Fruit fly (Drosophila melanogaster) whole organism: ENCODE data around the gene CG15382.
A peak's percentile ranks its signal among the peaks of the same experiment; 100 is the strongest.

Source experiments
- CG8478 ChIP-seq: fragments of >200 bp; optimal IDR thresholded peaks from 2 replicates; lab custom pipeline; 2018; ENCODE audit warnings: inconsistent platforms
- Dll ChIP-seq: fragments of >200 bp; optimal IDR thresholded peaks from 2 replicates; lab custom pipeline; 2017
- EcR ChIP-seq, 2 experiments: fragments of >200 bp; optimal IDR thresholded peaks; 2 replicates each; lab custom pipeline; 2017; ENCODE audit warnings: missing biosample characterization in 2 of 2, missing genetic modification characterization in 2 of 2, missing genetic modification reagents in 2 of 2
- pan ChIP-seq: fragments of >200 bp; optimal IDR thresholded peaks from 2 replicates; lab custom pipeline; 2017
- psq ChIP-seq: fragments of >200 bp; optimal IDR thresholded peaks from 2 replicates; lab custom pipeline; 2017
- usp ChIP-seq: fragments of >200 bp; optimal IDR thresholded peaks from 2 replicates; lab custom pipeline; 2017; ENCODE audit warnings: missing biosample characterization, missing genetic modification characterization, mixed read lengths

Gene CG15382

DNA sequence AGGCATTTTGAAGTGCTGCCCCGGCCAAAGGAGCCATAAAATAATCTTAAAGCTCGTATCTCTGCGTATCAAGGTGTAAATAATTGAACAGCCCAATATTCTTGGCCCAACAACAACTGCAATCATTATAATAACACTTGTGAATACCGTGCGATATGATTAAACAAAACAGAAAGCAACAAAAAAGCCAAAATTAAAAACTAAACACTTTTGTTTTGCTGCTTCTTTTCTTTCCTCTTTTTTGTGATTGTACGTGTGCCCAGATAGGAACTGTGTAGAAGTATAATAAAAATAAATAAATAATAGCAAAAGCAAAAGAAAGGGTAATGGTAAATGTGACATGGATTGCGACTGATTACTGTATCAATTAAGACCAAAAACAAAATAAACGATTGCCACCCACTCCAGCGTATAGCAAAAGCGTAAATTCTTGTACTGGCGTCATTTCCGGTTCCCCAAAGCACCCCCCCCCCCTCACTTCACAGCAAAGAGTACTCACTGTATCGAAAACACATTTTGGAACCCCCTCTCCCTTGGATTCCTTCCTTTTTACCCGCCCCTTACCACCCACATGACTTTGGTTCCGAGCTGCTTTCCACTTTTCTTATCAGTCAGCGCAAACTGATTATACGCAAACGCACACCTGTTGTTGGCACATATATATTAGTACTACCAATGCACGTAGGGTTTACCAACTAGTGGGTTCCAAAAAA, 16.0 kb downstream of the CG15382 start:
- TF ChIP-seq pan (lab: Kevin White, UChicago) (no peak), Dll (lab: Kevin White, UChicago) (no peak), psq (no peak), CG8478 (no peak), usp (GFP tag; lab: Kevin White, UChicago) (no peak)

DNA sequence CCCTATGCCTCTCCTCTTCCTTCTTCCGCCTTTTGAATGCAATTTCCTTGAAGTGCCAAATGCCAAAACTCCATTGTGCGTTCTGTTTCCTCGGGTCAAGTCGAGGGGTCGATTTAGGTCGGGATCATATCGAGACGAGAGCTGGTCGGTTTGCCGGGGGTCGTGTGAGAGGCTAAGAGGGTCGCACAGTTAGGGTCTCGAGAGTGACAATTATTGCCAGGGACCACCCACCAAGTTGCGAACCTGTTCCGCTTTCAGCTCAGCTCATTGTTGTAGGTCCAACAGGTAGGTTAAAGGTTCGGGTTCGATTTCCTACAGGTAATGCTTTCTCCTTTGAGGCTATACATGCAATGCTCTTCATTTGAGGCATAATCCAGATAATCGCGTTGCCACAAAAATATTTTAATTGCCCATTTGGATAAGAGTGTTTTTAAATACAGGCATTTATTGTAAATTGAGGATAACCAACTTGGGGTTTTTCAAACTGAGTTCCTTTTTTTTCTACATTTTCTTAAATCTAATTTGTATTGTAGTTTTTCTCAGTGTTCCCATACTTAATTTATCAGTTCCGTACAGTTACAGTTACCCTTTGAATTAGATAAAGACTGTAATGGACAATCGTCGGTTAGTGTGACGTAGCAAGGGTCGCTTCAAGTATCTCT, 17.0 kb downstream of the CG15382 start:
- TF ChIP-seq CG8478 (no peak), pan (lab: Kevin White, UChicago) (no peak), usp (GFP tag; lab: Kevin White, UChicago) (no peak), Dll (lab: Kevin White, UChicago) (no peak), EcR (GFP tag; optimal IDR thresholded peaks at IDR 0.05; lab: Kevin White, UChicago) (no peak), psq (no peak)

DNA sequence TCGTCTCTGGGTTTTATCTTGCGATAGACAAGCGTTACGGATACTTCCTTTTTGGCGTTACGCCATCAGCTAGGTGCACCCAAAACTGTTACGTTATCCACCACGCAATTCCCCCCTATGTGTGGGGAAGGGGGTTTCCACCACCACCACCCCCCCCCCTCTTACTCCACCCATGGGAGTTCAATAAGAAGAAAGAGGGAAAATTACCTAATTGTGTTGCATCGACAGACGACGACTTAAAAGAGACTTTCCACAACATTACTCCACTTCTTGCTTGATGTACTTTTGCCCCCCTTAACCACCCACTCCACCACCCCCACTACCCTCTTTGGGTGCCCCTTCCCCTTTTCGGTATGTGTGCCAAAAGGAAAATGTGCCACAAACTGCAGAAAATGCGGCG, 17.6 kb downstream of the CG15382 start:
- TF ChIP-seq usp (GFP tag; lab: Kevin White, UChicago) (no peak), EcR (GFP tag; optimal IDR thresholded peaks at IDR 0.05; lab: Kevin White, UChicago) (no peak), Dll (lab: Kevin White, UChicago) (no peak), pan (lab: Kevin White, UChicago) (no peak), psq (no peak)

DNA sequence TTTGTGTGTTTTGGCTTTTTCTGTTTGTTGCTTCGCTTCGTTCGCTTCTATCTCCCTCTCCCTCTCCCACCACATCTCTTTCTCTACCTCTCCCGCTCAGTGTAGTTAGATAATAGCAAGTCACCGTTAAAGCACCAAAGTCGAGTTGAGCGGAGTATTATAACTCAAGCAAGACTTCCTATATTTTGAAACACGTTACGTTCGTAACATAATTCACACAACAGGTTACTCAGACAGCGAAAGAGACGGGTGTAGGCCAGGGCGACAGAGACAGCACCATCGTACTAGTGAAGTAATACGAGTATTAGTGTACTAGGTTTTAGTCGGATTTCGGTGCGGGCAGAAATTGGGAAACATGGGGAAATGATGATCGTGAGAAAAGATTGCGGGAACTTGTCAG, 18.1 kb downstream of the CG15382 start:
- TF ChIP-seq pan (lab: Kevin White, UChicago): no peak
- no peak for TF ChIP-seq CG8478
- TF ChIP-seq usp (GFP tag; lab: Kevin White, UChicago): no peak
- no peak for TF ChIP-seq EcR (GFP tag; optimal IDR thresholded peaks at IDR 0.05; lab: Kevin White, UChicago)
- TF ChIP-seq Dll (lab: Kevin White, UChicago): no peak
- TF ChIP-seq psq: no peak

DNA sequence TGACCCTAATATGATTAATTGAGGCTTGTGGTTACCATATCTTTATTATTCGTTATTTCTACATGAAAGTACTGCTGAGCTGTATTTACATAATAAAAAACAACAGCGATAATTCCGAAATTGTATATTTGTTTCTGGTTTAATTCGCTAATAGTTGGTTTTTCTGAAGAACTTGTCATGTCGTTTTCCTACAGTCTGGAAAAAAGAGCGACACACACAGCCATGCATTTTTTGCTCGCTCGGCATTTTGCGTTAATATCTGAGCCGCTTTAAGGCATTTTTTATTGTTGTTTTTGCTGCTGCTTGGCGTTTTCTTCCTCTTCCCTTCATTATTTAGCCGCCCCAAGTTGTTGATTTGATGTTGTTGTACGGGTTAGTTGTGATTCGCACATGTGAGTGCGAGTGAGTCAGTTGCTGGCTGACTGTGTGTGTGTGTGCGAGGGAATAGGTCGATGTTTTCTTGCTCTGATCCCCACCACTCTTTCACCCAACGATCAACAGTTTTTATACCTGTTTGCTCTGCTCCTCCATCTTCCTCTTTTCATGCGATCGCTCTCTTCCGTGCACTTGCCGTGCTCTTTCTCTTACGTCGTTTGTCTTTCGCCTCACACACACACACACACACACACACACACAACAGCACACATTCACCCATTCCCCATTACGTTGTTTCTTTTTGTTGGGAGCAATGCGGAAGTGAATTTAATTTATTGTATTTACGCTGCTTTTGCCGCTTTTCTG, 19.7 kb downstream of the CG15382 start:
- TF ChIP-seq usp (GFP tag; lab: Kevin White, UChicago) (no peak), CG8478 (peak; percentile 24), EcR (GFP tag; optimal IDR thresholded peaks at IDR 0.05; lab: Kevin White, UChicago) (peak; percentile 56 to 73)

DNA sequence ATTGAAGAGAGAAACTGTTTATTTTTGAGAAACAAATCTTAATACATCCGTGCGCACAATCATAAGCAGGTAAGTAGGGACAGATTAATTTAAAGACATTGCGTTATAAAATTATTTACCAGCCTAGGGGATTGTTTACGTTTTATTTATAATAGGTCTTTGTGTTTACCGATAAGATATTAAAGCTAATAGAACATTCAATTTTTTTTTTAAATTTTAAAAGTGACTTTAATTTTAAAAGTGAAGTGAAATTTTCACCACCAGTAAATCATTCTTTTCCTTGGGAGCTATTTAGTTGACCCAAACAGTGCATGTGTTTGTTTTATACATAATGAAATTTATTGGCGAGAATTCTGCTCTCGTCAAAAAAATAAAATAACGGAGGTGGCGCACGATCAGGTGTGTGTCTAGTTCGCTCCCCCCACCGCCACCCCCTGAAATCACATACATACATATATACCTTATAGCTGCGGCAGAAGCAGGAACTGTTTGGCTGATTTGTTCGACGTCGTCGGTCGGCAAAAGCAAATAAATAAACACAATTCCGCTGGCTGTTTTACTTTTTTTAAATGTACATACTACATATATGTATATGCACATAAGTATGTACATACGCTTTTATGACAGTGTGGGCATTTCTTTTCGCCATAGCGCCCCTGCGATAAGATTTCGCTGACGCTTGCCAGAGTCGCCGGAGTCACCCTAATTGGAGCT, 20.5 kb downstream of the CG15382 start:
- no peak for TF ChIP-seq EcR (GFP tag; optimal IDR thresholded peaks at IDR 0.05; lab: Kevin White, UChicago)
- TF ChIP-seq psq: no peak
- no peak for TF ChIP-seq Dll (lab: Kevin White, UChicago)
- no peak for TF ChIP-seq usp (GFP tag; lab: Kevin White, UChicago)

DNA sequence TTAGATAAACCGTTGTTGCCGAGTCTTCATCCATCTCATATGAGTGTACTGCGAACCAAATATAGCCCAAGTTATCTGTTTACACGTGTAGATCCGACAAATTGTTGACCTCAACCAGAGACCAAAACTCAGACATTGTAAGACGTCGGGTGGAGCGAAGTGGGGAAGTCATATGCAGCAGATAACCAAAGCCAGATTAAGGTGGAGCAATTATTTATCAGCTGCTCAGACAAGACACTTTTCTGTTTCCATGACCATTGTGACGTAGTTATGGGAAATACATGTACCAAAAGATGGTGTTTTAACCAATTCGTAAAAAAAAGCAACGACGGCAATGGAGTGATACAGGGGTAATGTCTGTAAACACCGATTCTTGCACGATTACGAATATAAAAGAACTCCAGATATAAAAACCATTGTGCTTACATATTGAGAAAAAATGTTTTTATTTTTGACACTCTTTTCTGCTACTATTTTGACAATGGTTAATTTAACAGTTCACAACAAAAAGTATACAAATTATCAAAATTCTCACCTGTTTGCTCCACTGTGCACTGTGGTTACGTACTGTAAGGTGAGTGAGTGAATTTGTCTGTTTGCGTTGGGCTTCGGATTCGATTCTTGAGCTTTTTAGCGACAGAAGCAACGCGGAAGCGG, 21.9 kb downstream of the CG15382 start:
- no peak for TF ChIP-seq usp (GFP tag; lab: Kevin White, UChicago)
- TF ChIP-seq psq: no peak
- no peak for TF ChIP-seq pan (lab: Kevin White, UChicago)
- no peak for TF ChIP-seq CG8478
- no peak for TF ChIP-seq Dll (lab: Kevin White, UChicago)
- TF ChIP-seq EcR (GFP tag; optimal IDR thresholded peaks at IDR 0.05; lab: Kevin White, UChicago): no peak

DNA sequence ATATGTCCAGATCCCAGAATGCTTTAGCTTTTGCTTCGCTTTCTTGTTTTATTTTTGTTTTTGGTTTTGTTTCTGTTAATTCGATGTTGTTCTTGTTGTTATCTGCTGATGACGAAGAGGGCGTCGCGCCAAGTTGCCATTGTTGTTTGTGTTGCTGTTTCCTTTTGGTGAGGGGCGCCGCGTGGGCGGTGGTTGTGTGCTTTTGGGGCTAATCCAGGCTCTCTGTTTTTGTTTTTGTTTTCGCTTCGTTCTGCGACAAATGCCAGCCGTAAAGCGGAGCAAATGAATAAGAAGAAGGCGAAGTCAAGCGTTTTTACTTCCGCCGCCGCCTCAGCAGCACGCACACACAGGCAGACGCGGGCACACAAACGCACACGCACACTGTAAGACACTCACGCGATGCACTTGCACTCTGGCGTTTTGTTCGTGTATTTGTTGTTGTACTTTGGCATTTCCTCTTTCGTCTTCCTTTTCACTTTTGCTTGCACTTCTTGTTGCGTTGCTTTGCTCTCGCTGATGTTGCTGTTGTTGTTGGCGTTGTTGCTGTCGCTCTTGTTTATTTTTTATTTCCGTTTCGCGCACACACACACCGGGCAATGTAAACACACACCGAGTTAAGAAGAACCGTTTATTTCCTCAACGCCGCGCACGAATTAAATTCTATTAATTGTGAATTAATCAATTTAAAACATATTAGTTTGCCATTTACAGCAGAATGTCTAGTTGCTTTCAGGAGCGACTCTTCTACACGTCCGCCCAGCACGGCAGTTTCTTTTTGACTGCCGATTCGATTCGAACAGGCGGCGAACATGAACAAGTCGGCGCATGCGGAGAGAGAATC, 22.6 kb downstream of the CG15382 start, which contains the start of gene aop:
Gene aop (minus strand): TSS at position 786 of the 841 bp plus-strand sequence.
- TF ChIP-seq psq (no peak), usp (GFP tag; lab: Kevin White, UChicago) (no peak), CG8478 (no peak), Dll (lab: Kevin White, UChicago) (no peak), pan (lab: Kevin White, UChicago) (no peak), EcR (GFP tag; optimal IDR thresholded peaks at IDR 0.05; lab: Kevin White, UChicago) (no peak)

DNA sequence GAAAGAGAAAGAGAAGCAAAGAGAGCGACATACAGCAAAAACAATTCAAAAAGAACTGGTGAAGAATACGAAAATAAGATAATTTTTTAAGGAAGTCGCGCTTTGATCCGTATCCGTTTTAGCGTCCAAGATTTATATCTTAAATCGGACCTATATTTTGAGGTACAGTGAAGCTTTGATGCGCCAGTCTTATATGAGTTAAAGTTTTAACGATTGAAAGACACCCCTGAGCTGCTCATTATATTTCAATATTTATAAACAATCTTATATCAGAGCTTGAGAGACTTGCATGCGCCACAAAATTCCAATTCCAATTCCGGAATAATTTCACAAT, 23.2 kb downstream of the CG15382 start:
- TF ChIP-seq EcR (GFP tag; optimal IDR thresholded peaks at IDR 0.05; lab: Kevin White, UChicago) (no peak), psq (no peak), CG8478 (no peak), usp (GFP tag; lab: Kevin White, UChicago) (no peak), Dll (lab: Kevin White, UChicago) (no peak), pan (lab: Kevin White, UChicago) (no peak)

DNA sequence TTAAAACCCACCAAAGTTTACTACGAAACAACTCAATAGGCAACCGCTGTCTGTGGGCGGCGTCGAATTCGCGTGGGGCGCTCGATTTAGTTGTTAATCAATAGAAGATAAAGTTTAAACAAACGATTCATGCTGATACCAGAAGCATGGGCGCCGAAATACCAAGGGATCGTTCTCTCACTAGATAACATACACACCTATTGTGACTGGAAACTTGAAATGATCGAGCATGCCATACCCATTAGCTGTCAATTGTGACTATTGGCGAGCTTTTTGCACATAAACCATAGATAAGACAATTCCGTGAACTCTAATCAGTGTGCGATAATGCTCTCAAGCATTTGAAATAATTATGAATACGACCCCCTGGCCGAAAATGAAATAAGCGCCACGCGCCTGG, 23.8 kb downstream of the CG15382 start:
- no peak for TF ChIP-seq psq
- TF ChIP-seq Dll (lab: Kevin White, UChicago): no peak
- no peak for TF ChIP-seq CG8478
- TF ChIP-seq pan (lab: Kevin White, UChicago): no peak
- no peak for TF ChIP-seq EcR (GFP tag; optimal IDR thresholded peaks at IDR 0.05; lab: Kevin White, UChicago)
- no peak for TF ChIP-seq usp (GFP tag; lab: Kevin White, UChicago)
